Worm (Caenorhabditis elegans) whole organism, L2 larva: ENCODE measurements around the gene ZK809.9.

Experiments used
- C34F6.9 ChIP-seq: fragments of 150-350 bp; optimal IDR thresholded peaks from 2 replicates; lab custom pipeline; 2014; ENCODE audit warnings: missing biosample characterization, missing genetic modification characterization
- F13H6.1 ChIP-seq: sonication (generic microtip); optimal IDR thresholded peaks from 2 replicates; lab custom pipeline; 2016; ENCODE audit warnings: missing genetic modification characterization, missing compliant biosample characterization
- R02D3.7 ChIP-seq: fragments of 150-350 bp; optimal IDR thresholded peaks from 2 replicates; lab custom pipeline; 2014; ENCODE audit warnings: missing biosample characterization, missing genetic modification characterization
- ZK546.5 ChIP-seq: sonication (generic microtip); optimal IDR thresholded peaks from 2 replicates; lab custom pipeline; 2017; ENCODE audit warnings: missing biosample characterization, missing genetic modification characterization
- alr-1 ChIP-seq: fragments of 150-350 bp; optimal IDR thresholded peaks from 2 replicates; lab custom pipeline; 2014; ENCODE audit warnings: missing biosample characterization, missing genetic modification characterization
- aly-2 ChIP-seq: fragments of 150-350 bp; optimal IDR thresholded peaks from 2 replicates; lab custom pipeline; 2014; ENCODE audit warnings: missing biosample characterization, missing genetic modification characterization
- ama-1 ChIP-seq: fragments of 150-350 bp; optimal IDR thresholded peaks from 2 replicates; lab custom pipeline; 2018; ENCODE audit warnings: inconsistent platforms
- blmp-1 ChIP-seq: sonication (generic microtip); optimal IDR thresholded peaks from 2 replicates; lab custom pipeline; 2017; ENCODE audit warnings: missing genetic modification characterization, mild to moderate bottlenecking, missing compliant biosample characterization, antibody characterized with exemption, moderate library complexity; ENCODE audit not compliant: insufficient read depth
- ceh-16 ChIP-seq: fragments of 150-350 bp; optimal IDR thresholded peaks from 2 replicates; lab custom pipeline; 2014; ENCODE audit warnings: missing biosample characterization, missing genetic modification characterization
- dmd-4 ChIP-seq: sonication (generic microtip); optimal IDR thresholded peaks from 2 replicates; lab custom pipeline; 2017; ENCODE audit warnings: missing biosample characterization, missing genetic modification characterization
- egl-27 ChIP-seq: sonication (generic microtip); optimal IDR thresholded peaks from 3 replicates; lab custom pipeline; 2017; ENCODE audit warnings: missing biosample characterization, missing genetic modification reagents, missing genetic modification characterization
- gmeb-1 ChIP-seq: fragments of 150-350 bp; optimal IDR thresholded peaks from 2 replicates; lab custom pipeline; 2014; ENCODE audit warnings: missing biosample characterization, missing genetic modification characterization
- lin-11 ChIP-seq: fragments of 150-350 bp; sonication (generic microtip); optimal IDR thresholded peaks from 2 replicates; lab custom pipeline; 2014; ENCODE audit warnings: missing biosample characterization, missing genetic modification characterization, inconsistent platforms, mixed read lengths
- lin-13 ChIP-seq: fragments of 150-350 bp; optimal IDR thresholded peaks from 2 replicates; lab custom pipeline; 2014; ENCODE audit warnings: missing biosample characterization, missing genetic modification reagents, missing genetic modification characterization
- lin-39 ChIP-seq: fragments of 150-350 bp; optimal IDR thresholded peaks from 2 replicates; lab custom pipeline; 2014; ENCODE audit warnings: missing biosample characterization, missing genetic modification reagents, missing genetic modification characterization
- lsy-2 ChIP-seq, 2 experiments: fragments of 150-350 bp in 1 of 2; sonication (generic microtip) in 1 of 2; optimal IDR thresholded peaks; 2 replicates each; lab custom pipeline; 2014 to 2017; ENCODE audit warnings: missing biosample characterization in 2 of 2, missing genetic modification characterization in 2 of 2
- mab-5 ChIP-seq: fragments of 150-350 bp; optimal IDR thresholded peaks from 2 replicates; lab custom pipeline; 2014; ENCODE audit warnings: missing biosample characterization, missing genetic modification characterization
- mbf-1 ChIP-seq: sonication (generic microtip); optimal IDR thresholded peaks from 2 replicates; lab custom pipeline; 2017; ENCODE audit warnings: missing biosample characterization, missing genetic modification characterization
- nhr-11 ChIP-seq: fragments of 150-350 bp; optimal IDR thresholded peaks from 2 replicates; lab custom pipeline; 2014; ENCODE audit warnings: missing biosample characterization, missing genetic modification characterization
- nhr-12 ChIP-seq: fragments of 150-350 bp; optimal IDR thresholded peaks from 2 replicates; lab custom pipeline; 2014; ENCODE audit warnings: missing biosample characterization, missing genetic modification characterization
- nhr-129 ChIP-seq: fragments of 150-350 bp; optimal IDR thresholded peaks from 2 replicates; lab custom pipeline; 2014; ENCODE audit warnings: missing biosample characterization, missing genetic modification characterization
- nhr-21 ChIP-seq: fragments of 150-350 bp; optimal IDR thresholded peaks from 2 replicates; lab custom pipeline; 2014; ENCODE audit warnings: missing biosample characterization, missing genetic modification characterization
- nhr-23 ChIP-seq: fragments of 150-350 bp; optimal IDR thresholded peaks from 2 replicates; lab custom pipeline; 2014; ENCODE audit warnings: missing biosample characterization, missing genetic modification reagents, missing genetic modification characterization
- nhr-77 ChIP-seq: fragments of 150-350 bp; optimal IDR thresholded peaks from 2 replicates; lab custom pipeline; 2014; ENCODE audit warnings: missing biosample characterization, missing genetic modification characterization
- sem-4 ChIP-seq: fragments of 150-350 bp; optimal IDR thresholded peaks from 2 replicates; lab custom pipeline; 2014; ENCODE audit warnings: missing biosample characterization, missing genetic modification reagents, missing genetic modification characterization
- sma-3 ChIP-seq: sonication (generic microtip); optimal IDR thresholded peaks from 2 replicates; lab custom pipeline; 2016; ENCODE audit warnings: missing genetic modification reagents, missing genetic modification characterization, missing compliant biosample characterization
- unc-39 ChIP-seq: fragments of 150-350 bp; optimal IDR thresholded peaks from 2 replicates; lab custom pipeline; 2014; ENCODE audit warnings: missing biosample characterization, missing genetic modification characterization
- unc-55 ChIP-seq: fragments of 150-350 bp; sonication (generic microtip); optimal IDR thresholded peaks from 3 replicates; lab custom pipeline; 2014; ENCODE audit warnings: missing biosample characterization, missing genetic modification reagents, missing genetic modification characterization
- unc-62 ChIP-seq: fragments of 150-350 bp; optimal IDR thresholded peaks from 2 replicates; lab custom pipeline; 2014; ENCODE audit warnings: missing biosample characterization, missing genetic modification reagents, missing genetic modification characterization
- zag-1 ChIP-seq: fragments of 150-350 bp; optimal IDR thresholded peaks from 2 replicates; lab custom pipeline; 2014; ENCODE audit warnings: missing biosample characterization, missing genetic modification characterization
- ztf-1 ChIP-seq: fragments of 200-800 bp; sonication (Bioruptor generic); conservative IDR thresholded peaks from 2 replicates; pipeline ENCODE4 v1.3.6; 2022; ENCODE audit warnings: missing genetic modification characterization, missing compliant biosample characterization
- ztf-11 ChIP-seq: sonication (generic microtip); optimal IDR thresholded peaks from 2 replicates; lab custom pipeline; 2017; ENCODE audit warnings: missing biosample characterization, missing genetic modification characterization

Gene ZK809.9

DNA sequence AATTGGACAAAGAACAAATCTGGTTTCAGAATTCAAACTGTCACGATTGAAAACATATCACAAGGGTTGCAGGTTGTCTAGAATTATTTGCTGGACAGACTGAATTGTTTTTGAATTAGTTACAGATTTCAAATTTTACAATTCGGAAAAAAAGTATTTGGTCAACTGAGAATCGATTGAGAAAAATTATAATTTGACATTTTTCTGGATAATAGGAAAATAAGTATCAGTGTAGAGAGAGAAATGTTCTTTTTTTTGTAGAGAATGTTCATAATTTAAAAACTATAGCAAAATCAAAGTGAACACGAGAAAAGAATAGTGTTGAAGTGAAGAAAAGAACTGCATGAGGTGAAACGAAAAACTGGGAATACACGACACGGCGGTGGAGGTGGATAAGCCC is 35.6 kb downstream of the ZK809.9 start, which contains the start of gene dpy-20:
TSS of gene dpy-20 (minus strand) at position 101 of the 400 bp plus-strand sequence.
- TF ChIP-seq sma-3 (GFP tag; lab: Kevin White, UChicago) (no peak), sem-4 (tag; lab: Kevin White, UChicago) (no peak), aly-2 (no peak), mab-5 (tag; lab: Kevin White, UChicago) (no peak), nhr-23 (tag; lab: Kevin White, UChicago) (no peak), ztf-11 (no peak), nhr-12 (tag; lab: Kevin White, UChicago) (no peak), lin-11 (tag; lab: Kevin White, UChicago) (no peak), nhr-11 (tag; lab: Kevin White, UChicago) (no peak), nhr-21 (tag; lab: Kevin White, UChicago) (no peak)

DNA sequence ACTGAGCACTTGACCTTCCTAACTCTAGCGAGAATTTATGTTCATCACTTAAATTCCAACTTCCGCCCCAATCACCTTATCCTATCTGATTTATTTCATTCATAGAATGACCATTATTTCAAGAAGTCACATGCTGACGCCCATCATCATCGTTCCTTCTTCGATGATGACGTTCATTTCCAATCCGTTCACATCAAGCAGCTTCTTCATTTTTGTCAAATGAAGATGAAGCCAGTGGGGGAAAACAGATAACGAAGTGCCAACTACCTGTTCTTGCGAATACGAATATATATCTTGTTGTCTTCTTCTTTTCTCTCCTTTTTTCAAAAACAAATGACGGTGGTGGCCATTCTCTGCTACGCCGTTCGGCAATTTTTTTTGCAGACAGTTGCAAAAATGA is 36.8 kb downstream of the ZK809.9 start:
- TF ChIP-seq alr-1 (tag; lab: Kevin White, UChicago) (no peak), R02D3.7 (tag; lab: Kevin White, UChicago) (no peak), nhr-21 (tag; lab: Kevin White, UChicago) (peak; percentile 66)

DNA sequence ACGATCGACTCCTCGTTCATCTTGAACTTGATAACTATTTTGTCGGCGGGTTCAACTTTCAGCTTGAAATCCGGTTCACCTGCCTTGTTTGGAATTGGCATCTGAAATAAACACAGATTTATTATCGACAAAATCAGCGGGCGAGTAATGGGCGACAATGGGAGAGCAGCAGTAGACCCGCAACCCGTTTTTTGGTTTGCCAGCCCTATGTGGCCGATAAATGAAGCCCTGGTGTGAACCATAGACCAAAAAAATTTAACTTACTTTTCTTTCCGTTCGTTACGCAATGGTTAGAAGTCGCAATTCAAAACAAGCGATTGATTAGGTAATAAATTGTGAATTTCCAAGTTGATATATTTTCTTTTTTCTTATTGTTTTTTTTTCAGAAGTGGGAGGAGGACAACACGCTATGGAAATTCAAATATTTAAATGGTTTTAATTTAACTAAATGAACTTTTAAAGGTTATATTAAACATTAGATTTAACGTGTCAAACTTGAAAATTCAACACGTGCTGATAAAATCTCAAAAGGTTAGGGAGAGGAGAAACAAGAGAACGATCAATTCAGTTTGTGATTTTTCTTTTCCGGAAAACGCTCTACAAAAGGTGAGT is 38.7 kb downstream of the ZK809.9 start, which contains the start of the genes T22B3.3 and alg-3:
TSS of gene T22B3.3 (minus strand) at position 101 of the 612 bp plus-strand sequence.
TSS of gene alg-3 (plus strand) at position 562 of the 612 bp plus-strand sequence.
- TF ChIP-seq ztf-11 = no peak
- TF ChIP-seq egl-27 = no peak
- TF ChIP-seq ama-1 (lab: Kevin White, UChicago) = no peak
- TF ChIP-seq lin-39 (tag; lab: Kevin White, UChicago) = no peak
- no peak for TF ChIP-seq ZK546.5 (tag; lab: Kevin White, UChicago)
- no peak for TF ChIP-seq C34F6.9 (tag; lab: Kevin White, UChicago)
- no peak for TF ChIP-seq nhr-129 (tag; lab: Kevin White, UChicago)

DNA sequence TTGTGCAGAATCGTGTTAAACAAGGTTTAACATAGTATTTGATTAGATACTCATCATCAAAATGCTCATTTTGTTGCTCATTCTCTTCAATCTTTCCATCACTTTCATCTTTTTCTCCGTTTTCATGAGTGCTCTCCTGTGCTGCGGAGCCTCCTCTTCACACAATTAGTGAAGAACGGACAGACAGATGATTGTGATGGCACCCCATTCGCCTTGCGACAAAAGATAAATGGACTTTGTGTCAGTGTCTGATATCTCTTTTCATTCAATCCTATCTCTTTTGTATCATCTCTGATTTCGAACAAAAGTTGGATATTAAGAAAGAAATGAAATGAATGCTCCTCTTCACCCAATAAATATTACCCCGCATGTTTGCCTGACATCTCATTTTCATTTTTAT is 45.2 kb downstream of the ZK809.9 start:
- TF ChIP-seq zag-1 (tag; lab: Kevin White, UChicago) = no peak
- no peak for TF ChIP-seq blmp-1 (tag; lab: Kevin White, UChicago)
- no peak for TF ChIP-seq nhr-77 (tag; lab: Kevin White, UChicago)
- peak in 1 of 2 experiments; percentile 2 for TF ChIP-seq lsy-2 (tag; optimal IDR thresholded peaks at IDR 0.05; lab: Kevin White, UChicago)
- TF ChIP-seq dmd-4 (tag; lab: Kevin White, UChicago) = no peak
- TF ChIP-seq C34F6.9 (tag; lab: Kevin White, UChicago) = peak; percentile 35
- TF ChIP-seq F13H6.1 (tag; lab: Kevin White, UChicago) = peak; percentile 58
- TF ChIP-seq sma-3 (GFP tag; lab: Kevin White, UChicago) = no peak
- TF ChIP-seq ztf-1 (GFP tag; lab: Robert Waterston, UW) = no peak
- peak; percentile 58 for TF ChIP-seq nhr-129 (tag; lab: Kevin White, UChicago)

DNA sequence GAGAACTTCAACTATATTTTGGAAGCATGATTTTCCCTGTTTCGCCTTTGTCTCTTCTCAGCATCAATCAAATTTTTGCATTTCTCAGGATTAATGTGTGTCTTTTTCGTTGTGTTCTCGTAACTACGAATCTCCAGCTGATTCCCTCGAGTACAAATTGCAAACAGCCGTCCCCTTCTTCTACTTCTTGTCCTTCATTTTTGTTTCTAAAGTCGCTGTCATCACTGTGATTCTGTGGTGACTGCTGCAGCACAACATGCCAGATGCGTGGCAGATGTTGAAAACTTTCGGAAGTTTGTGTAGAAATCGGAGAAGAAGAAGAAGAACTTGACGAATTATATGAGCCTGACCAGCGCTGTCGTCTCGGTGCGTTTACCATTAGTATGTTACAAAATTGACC is 48.2 kb downstream of the ZK809.9 start:
- TF ChIP-seq unc-55 (GFP tag; lab: Kevin White, UChicago) = peak; percentile 23
- peak; percentile 47 for TF ChIP-seq mab-5 (tag; lab: Kevin White, UChicago)
- no peak for TF ChIP-seq nhr-11 (tag; lab: Kevin White, UChicago)

DNA sequence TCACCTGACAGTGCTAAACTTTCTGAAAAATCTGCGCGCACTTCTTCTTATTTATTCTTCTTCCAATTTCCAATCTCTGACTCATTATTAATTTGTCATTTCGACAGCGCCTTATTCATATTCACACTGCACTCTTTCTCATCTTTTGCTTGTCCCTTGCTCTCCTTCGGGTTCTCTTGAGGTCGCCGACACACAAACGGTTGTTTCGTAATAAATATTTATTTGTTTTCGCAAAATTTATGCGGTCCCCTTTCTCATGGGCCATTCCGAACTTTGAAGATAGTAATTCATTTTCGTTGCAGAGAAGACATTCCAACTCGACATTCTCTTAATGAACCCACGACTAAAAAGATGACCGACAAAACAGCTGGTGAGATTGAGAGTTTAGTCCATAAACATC is 49.6 kb downstream of the ZK809.9 start, which contains the start of gene magi-1:
TSS of gene magi-1 (plus strand) at position 301 of the 400 bp plus-strand sequence.
- TF ChIP-seq sem-4 (tag; lab: Kevin White, UChicago) (no peak), unc-39 (no peak), unc-62 (GFP tag; lab: Kevin White, UChicago) (no peak), sma-3 (GFP tag; lab: Kevin White, UChicago) (no peak), ZK546.5 (tag; lab: Kevin White, UChicago) (no peak), aly-2 (no peak), lin-11 (tag; lab: Kevin White, UChicago) (no peak), lsy-2 (tag; optimal IDR thresholded peaks at IDR 0.05; lab: Kevin White, UChicago) (no peak), nhr-77 (tag; lab: Kevin White, UChicago) (no peak), gmeb-1 (tag; lab: Kevin White, UChicago) (no peak), ztf-1 (GFP tag; lab: Robert Waterston, UW) (no peak), mbf-1 (tag; lab: Kevin White, UChicago) (no peak), egl-27 (no peak), ceh-16 (no peak), nhr-11 (tag; lab: Kevin White, UChicago) (no peak), blmp-1 (tag; lab: Kevin White, UChicago) (no peak), lin-13 (GFP tag; lab: Kevin White, UChicago) (no peak)
- TF ChIP-seq, all 48 proteins: peak for 0
